Fruit fly (Drosophila melanogaster): Measurements from ENCODE around the gene Pfdn5.

The Pfdn5 gene

dm6 chr3R:22464611-22465113 is 22.2 kb upstream of the Pfdn5 start, which contains the start of gene CG7054:
CG7054 (plus strand) TSS chr3R:22464985.
- TF ChIP-seq Hr96 (GFP tag; optimal IDR thresholded peaks at IDR 0.05): peak; percentile 46
- peak; percentile 65 for TF ChIP-seq CG33017 (tag; optimal IDR thresholded peaks at IDR 0.05)
- TF ChIP-seq cic (GFP tag; optimal IDR thresholded peaks at IDR 0.05): peak; percentile 78
- peak; percentile 71 for TF ChIP-seq CG7101 (tag; optimal IDR thresholded peaks at IDR 0.05)
- TF ChIP-seq ovo (GFP tag; optimal IDR thresholded peaks at IDR 0.05): peak; percentile 9
- TF ChIP-seq CG12768 (GFP tag; optimal IDR thresholded peaks at IDR 0.05): peak; percentile 61
- TF ChIP-seq kay (GFP tag; ENCODE audit: borderline replicate concordance): peak; percentile 98
- TF ChIP-seq CG11617 (GFP tag; optimal IDR thresholded peaks at IDR 0.05): peak; percentile 68
- TF ChIP-seq Clk (GFP tag; optimal IDR thresholded peaks at IDR 0.05): no peak
- TF ChIP-seq bab1 (GFP tag; optimal IDR thresholded peaks at IDR 0.05): peak; percentile 15
- TF ChIP-seq pad (GFP tag; optimal IDR thresholded peaks at IDR 0.05): peak; percentile 49
- TF ChIP-seq CG7045 (GFP tag; optimal IDR thresholded peaks at IDR 0.05): peak; percentile 72
- TF ChIP-seq CG1620 (GFP tag; optimal IDR thresholded peaks at IDR 0.05): peak; percentile 10
- TF ChIP-seq cnc (optimal IDR thresholded peaks at IDR 0.05): no peak
- no peak for TF ChIP-seq toe (GFP tag; optimal IDR thresholded peaks at IDR 0.05)
- TF ChIP-seq Crg-1 (GFP tag; optimal IDR thresholded peaks at IDR 0.05): no peak
- TF ChIP-seq CG5204 (GFP tag; optimal IDR thresholded peaks at IDR 0.05): no peak
- peak; percentile 65 for TF ChIP-seq tj (GFP tag; optimal IDR thresholded peaks at IDR 0.05)
- peak; percentile 54 for TF ChIP-seq Mnt (GFP tag; optimal IDR thresholded peaks at IDR 0.05)
- peak; percentile 42 for TF ChIP-seq CG14711 (tag; optimal IDR thresholded peaks at IDR 0.05)

- TF ChIP-seq pad (GFP tag; optimal IDR thresholded peaks at IDR 0.05) (no peak), tj (GFP tag; optimal IDR thresholded peaks at IDR 0.05) (peak; percentile 37)
Observed at dm6 chr3R:22465138-22465537, 21.7 kb upstream of the Pfdn5 start.

- TF ChIP-seq Clk (GFP tag; optimal IDR thresholded peaks at IDR 0.05) (no peak), Hr96 (GFP tag; optimal IDR thresholded peaks at IDR 0.05) (no peak), toe (GFP tag; optimal IDR thresholded peaks at IDR 0.05) (no peak), Mnt (GFP tag; optimal IDR thresholded peaks at IDR 0.05) (no peak), kay (GFP tag; ENCODE audit: borderline replicate concordance) (no peak), cic (GFP tag; optimal IDR thresholded peaks at IDR 0.05) (no peak)
Observed at dm6 chr3R:22465984-22466530, 20.8 kb upstream of the Pfdn5 start, which contains the start of gene Pebp1. Pebp1 (plus strand) TSS chr3R:22466034.

- TF ChIP-seq toe (GFP tag; optimal IDR thresholded peaks at IDR 0.05): no peak
- TF ChIP-seq kay (GFP tag; ENCODE audit: borderline replicate concordance): peak; percentile 74
- TF ChIP-seq tj (GFP tag; optimal IDR thresholded peaks at IDR 0.05): no peak
- peak; percentile 79 for TF ChIP-seq ovo (GFP tag; optimal IDR thresholded peaks at IDR 0.05)
- TF ChIP-seq bab1 (GFP tag; optimal IDR thresholded peaks at IDR 0.05): peak; percentile 60
- peak; percentile 19 for TF ChIP-seq cic (GFP tag; optimal IDR thresholded peaks at IDR 0.05)
Observed at dm6 chr3R:22467939-22468571, 18.8 kb upstream of the Pfdn5 start, which contains the start of the genes CG5377 and Nrx-1. CG5377 (minus strand) TSS chr3R:22468157. Nrx-1 (plus strand) TSS chr3R:22468512.

dm6 chr3R:22468829-22469487 is 17.9 kb upstream of the Pfdn5 start:
- TF ChIP-seq pad (GFP tag; optimal IDR thresholded peaks at IDR 0.05): peak; percentile 9
- TF ChIP-seq CG5204 (GFP tag; optimal IDR thresholded peaks at IDR 0.05): no peak
- no peak for TF ChIP-seq CG1620 (GFP tag; optimal IDR thresholded peaks at IDR 0.05)
- TF ChIP-seq CG7045 (GFP tag; optimal IDR thresholded peaks at IDR 0.05): peak; percentile 77
- TF ChIP-seq ovo (GFP tag; optimal IDR thresholded peaks at IDR 0.05): no peak
- TF ChIP-seq CG33017 (tag; optimal IDR thresholded peaks at IDR 0.05): peak; percentile 86
- peak; percentile 78 for TF ChIP-seq Hr96 (GFP tag; optimal IDR thresholded peaks at IDR 0.05)
- TF ChIP-seq cic (GFP tag; optimal IDR thresholded peaks at IDR 0.05): peak; percentile 55
- TF ChIP-seq toe (GFP tag; optimal IDR thresholded peaks at IDR 0.05): peak; percentile 56
- TF ChIP-seq CG11617 (GFP tag; optimal IDR thresholded peaks at IDR 0.05): peak; percentile 0
- TF ChIP-seq CG14711 (tag; optimal IDR thresholded peaks at IDR 0.05): peak; percentile 63
- TF ChIP-seq Mnt (GFP tag; optimal IDR thresholded peaks at IDR 0.05): peak; percentile 65
- TF ChIP-seq Clk (GFP tag; optimal IDR thresholded peaks at IDR 0.05): peak; percentile 66
- no peak for TF ChIP-seq cnc (optimal IDR thresholded peaks at IDR 0.05)
- no peak for TF ChIP-seq Crg-1 (GFP tag; optimal IDR thresholded peaks at IDR 0.05)
- TF ChIP-seq CG7101 (tag; optimal IDR thresholded peaks at IDR 0.05): peak; percentile 81
- TF ChIP-seq tj (GFP tag; optimal IDR thresholded peaks at IDR 0.05): no peak
- no peak for TF ChIP-seq bab1 (GFP tag; optimal IDR thresholded peaks at IDR 0.05)
- TF ChIP-seq CG12768 (GFP tag; optimal IDR thresholded peaks at IDR 0.05): peak; percentile 84
- no peak for TF ChIP-seq kay (GFP tag; ENCODE audit: borderline replicate concordance)

dm6 chr3R:22470064-22470463 is 16.8 kb upstream of the Pfdn5 start:
- TF ChIP-seq cnc (optimal IDR thresholded peaks at IDR 0.05) (no peak), cic (GFP tag; optimal IDR thresholded peaks at IDR 0.05) (peak; percentile 61)

All from whole organism, adult.